Fruit fly (Drosophila melanogaster): Measurements from ENCODE around the gene Grl36b.

DNA sequence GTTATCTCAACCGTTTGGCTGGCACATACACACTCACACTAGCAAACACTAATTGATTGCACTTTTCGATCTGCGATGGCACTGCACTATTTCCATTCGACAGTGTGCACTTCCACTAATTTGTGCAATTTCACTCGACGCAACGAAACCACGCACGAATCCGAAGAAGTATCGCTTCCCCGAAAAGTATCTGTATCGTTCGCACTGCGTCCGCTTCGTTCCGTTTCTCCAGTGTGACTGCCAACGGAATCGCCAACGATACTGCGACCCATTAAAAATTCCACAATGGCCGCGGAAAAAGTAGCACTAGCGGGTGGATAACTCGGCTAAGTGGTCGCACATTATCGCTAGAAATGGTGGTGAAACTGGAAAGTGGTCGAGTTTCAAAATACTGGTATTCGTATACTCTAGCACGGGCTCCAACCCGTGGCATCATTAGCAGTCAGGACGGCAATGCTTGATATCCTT lies 26.7 kb upstream of the Grl36b start, which contains the start of gene Socs36E:
- TF ChIP-seq CG9948 (tag; optimal IDR thresholded peaks at IDR 0.05) (no peak), CG32121 (GFP tag; IDR thresholded peaks at IDR 0.05) (peak; percentile 30; the same call in 1 of the 2 replicates), CG12605 (GFP tag; IDR thresholded peaks at IDR 0.05) (peak; percentile 36; the same call in 1 of the 2 replicates), CG17806 (tag; optimal IDR thresholded peaks at IDR 0.05) (no peak), gl (tag; optimal IDR thresholded peaks at IDR 0.05) (no peak), CG15710 (tag; optimal IDR thresholded peaks at IDR 0.05) (peak; percentile 1), rn (GFP tag; IDR thresholded peaks at IDR 0.05) (no peak), Snoo (tag; optimal IDR thresholded peaks at IDR 0.05) (no peak), Pif1B (GFP tag; optimal IDR thresholded peaks at IDR 0.05) (no peak), CG14655 (GFP tag; optimal IDR thresholded peaks at IDR 0.05) (no peak), CG10348 (GFP tag; IDR thresholded peaks at IDR 0.05) (no peak), EcR (GFP tag; optimal IDR thresholded peaks at IDR 0.05) (no peak)

Data from whole organism, pupa.